Fruit fly (Drosophila melanogaster): ENCODE results near the gene CG7290.

The CG7290 gene

DNA sequence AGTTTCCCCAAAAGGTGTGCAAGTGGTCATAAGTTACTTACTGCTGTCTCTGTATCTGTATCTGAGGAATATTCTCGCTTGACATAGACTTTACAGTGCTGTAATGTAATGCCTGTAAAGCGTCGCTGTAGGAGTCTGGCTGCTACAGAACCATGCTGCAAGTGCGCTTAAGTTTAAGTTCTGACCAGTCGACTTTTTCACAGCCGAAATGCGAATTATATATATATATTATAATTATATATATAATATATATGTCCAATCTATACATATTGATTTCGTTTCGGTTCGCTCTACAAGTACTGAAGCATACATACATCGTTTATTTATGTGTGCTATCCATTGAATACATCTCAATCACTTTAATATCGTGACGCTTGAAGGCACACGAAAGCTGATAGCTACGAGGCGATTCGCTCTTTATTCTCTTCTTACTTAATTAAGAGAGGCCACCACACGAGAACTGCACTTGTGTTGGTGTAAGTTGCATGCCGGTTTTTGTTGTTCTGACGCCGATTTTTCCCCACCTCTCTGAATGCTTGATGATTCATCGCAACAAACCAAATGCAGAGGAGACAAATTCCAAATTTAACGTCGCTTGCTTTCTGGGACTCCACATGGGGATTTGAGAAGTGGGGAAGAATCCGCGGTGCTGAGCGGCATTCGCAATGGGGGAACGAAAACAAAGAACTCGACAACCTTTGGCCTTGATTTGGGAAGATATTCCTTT is 19.4 kb downstream of the CG7290 start (continued):
- TF ChIP-seq ab (GFP tag; optimal IDR thresholded peaks at IDR 0.05) = no peak
- TF ChIP-seq sd (tag; optimal IDR thresholded peaks at IDR 0.05) = peak; percentile 70
- peak; percentile 37 for TF ChIP-seq CG10431 (GFP tag; optimal IDR thresholded peaks at IDR 0.05)
- TF ChIP-seq Nf-YB (GFP tag; optimal IDR thresholded peaks at IDR 0.05) = peak; percentile 6
- peak; percentile 7 for TF ChIP-seq CG8359 (GFP tag; optimal IDR thresholded peaks at IDR 0.05; ENCODE audit: borderline replicate concordance)
- no peak for TF ChIP-seq E2f1 (GFP tag; IDR thresholded peaks at IDR 0.05)
- TF ChIP-seq Oli (tag; optimal IDR thresholded peaks at IDR 0.05) = peak; percentile 27
- TF ChIP-seq CG43689 (GFP tag; IDR thresholded peaks at IDR 0.05) = no peak
- peak; percentile 11 for TF ChIP-seq CG30020 (tag; optimal IDR thresholded peaks at IDR 0.05)
- no peak for TF ChIP-seq Hr3 (GFP tag; optimal IDR thresholded peaks at IDR 0.05)
- no peak for TF ChIP-seq CG9609 (GFP tag; optimal IDR thresholded peaks at IDR 0.05)
- peak; percentile 76 for TF ChIP-seq CG12659 (GFP tag; optimal IDR thresholded peaks at IDR 0.05)
- no peak for TF ChIP-seq h (optimal IDR thresholded peaks at IDR 0.05)
- peak; percentile 40 for TF ChIP-seq CG15269 (tag; optimal IDR thresholded peaks at IDR 0.05)
- TF ChIP-seq Bgb (GFP tag; IDR thresholded peaks at IDR 0.05; ENCODE audit: partially characterized antibody) = 0 out of 2 replicates have a peak, but pooled peaks have one; percentile 12
- no peak for TF ChIP-seq CG10321 (GFP tag; IDR thresholded peaks at IDR 0.05)
- peak in 1 of 2 experiments; percentile 33 for TF ChIP-seq Eip74EF (GFP tag; optimal IDR thresholded peaks at IDR 0.05)
- peak; percentile 19 for TF ChIP-seq tap (tag; optimal IDR thresholded peaks at IDR 0.05)
- peak; percentile 17 for TF ChIP-seq Jarid2 (GFP tag; optimal IDR thresholded peaks at IDR 0.05)
- peak; percentile 11 for TF ChIP-seq CG3995 (GFP tag; optimal IDR thresholded peaks at IDR 0.05)
- TF ChIP-seq CG13287 (GFP tag; IDR thresholded peaks at IDR 0.05; ENCODE audit: partially characterized antibody) = 0 out of 2 replicates have a peak, but pooled peaks have one; percentile 22

DNA sequence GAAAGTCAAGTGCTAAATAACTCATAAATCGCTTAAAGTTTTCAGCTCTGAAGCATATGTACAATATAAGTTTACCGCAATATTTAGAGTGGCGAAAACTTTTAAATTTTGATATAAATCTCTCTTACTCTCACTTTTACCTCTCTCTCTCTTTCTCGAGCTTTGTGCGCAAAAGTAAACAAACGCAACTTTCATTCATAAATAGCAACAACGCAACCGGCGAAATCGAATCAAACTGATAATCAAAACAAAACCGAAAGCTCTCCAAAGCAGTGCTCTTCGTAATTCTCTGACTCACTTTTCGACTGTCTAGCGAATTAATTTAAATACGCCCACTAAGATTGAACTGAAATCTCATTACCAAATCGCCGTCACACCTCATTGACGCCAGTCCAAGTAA is 20.0 kb downstream of the CG7290 start:
- TF ChIP-seq chinmo (GFP tag; IDR thresholded peaks at IDR 0.05; ENCODE audit: partially characterized antibody) = 0 out of 4 replicates have a peak, but pooled peaks have one; percentile 47
- TF ChIP-seq grn (GFP tag; optimal IDR thresholded peaks at IDR 0.05) = peak; percentile 60
- no peak for TF ChIP-seq oc (tag; optimal IDR thresholded peaks at IDR 0.05)
- TF ChIP-seq CG10462 (GFP tag; optimal IDR thresholded peaks at IDR 0.05) = no peak
- no peak for TF ChIP-seq CG5953 (GFP tag; IDR thresholded peaks at IDR 0.05)
- TF ChIP-seq Pdp1 (GFP tag; optimal IDR thresholded peaks at IDR 0.05) = peak in 1 of 2 experiments; percentile 42
- 0 out of 3 replicates have a peak, but pooled peaks have one; percentile 27 for TF ChIP-seq sr (GFP tag; IDR thresholded peaks at IDR 0.05)
- peak; percentile 9; the same call in 1 of the 2 replicates for TF ChIP-seq vvl (GFP tag; IDR thresholded peaks at IDR 0.05)
- peak; percentile 32 for TF ChIP-seq Blimp-1 (GFP tag; optimal IDR thresholded peaks at IDR 0.05)
- no peak for TF ChIP-seq shn (GFP tag; optimal IDR thresholded peaks at IDR 0.05)
- peak; percentile 6 for TF ChIP-seq exex (tag; optimal IDR thresholded peaks at IDR 0.05)
- TF ChIP-seq Trl (optimal IDR thresholded peaks at IDR 0.05) = peak; percentile 35 to 58
- TF ChIP-seq Trl (GFP tag; optimal IDR thresholded peaks at IDR 0.05) = no peak

- peak; percentile 64 for TF ChIP-seq CoRest (tag; optimal IDR thresholded peaks at IDR 0.05)
- peak; percentile 42 for TF ChIP-seq CG8924 (tag; optimal IDR thresholded peaks at IDR 0.05)
- no peak for TF ChIP-seq MESR4 (GFP tag; optimal IDR thresholded peaks at IDR 0.05)
- TF ChIP-seq disco-r (GFP tag; optimal IDR thresholded peaks at IDR 0.05) = no peak
- TF ChIP-seq gro (GFP tag; optimal IDR thresholded peaks at IDR 0.05) = no peak
- TF ChIP-seq CG1602 (GFP tag; optimal IDR thresholded peaks at IDR 0.05) = peak; percentile 54
- no peak for TF ChIP-seq Atf3 (GFP tag; optimal IDR thresholded peaks at IDR 0.05)
- TF ChIP-seq CG7372 (GFP tag; IDR thresholded peaks at IDR 0.05) = no peak
- TF ChIP-seq CG32532 (GFP tag; IDR thresholded peaks at IDR 0.05) = peak; percentile 42; the same call in 1 of the 2 replicates
- TF ChIP-seq ham (GFP tag; IDR thresholded peaks at IDR 0.05) = 0 out of 2 replicates have a peak, but pooled peaks have one; percentile 28
- peak; percentile 5 for TF ChIP-seq Antp (GFP tag; optimal IDR thresholded peaks at IDR 0.05)
- no peak for TF ChIP-seq lov (optimal IDR thresholded peaks at IDR 0.05)
- TF ChIP-seq lov (GFP tag; IDR thresholded peaks at IDR 0.05) = no peak
- no peak for TF ChIP-seq ro (GFP tag; IDR thresholded peaks at IDR 0.05)
Observed at dm6 chr3L:20185206-20185868, 20.5 kb downstream of the CG7290 start.

Data from whole organism, embryonic.